Worm (Caenorhabditis elegans): ENCODE results near the gene ppk-3.

ppk-3 gene

DNA sequence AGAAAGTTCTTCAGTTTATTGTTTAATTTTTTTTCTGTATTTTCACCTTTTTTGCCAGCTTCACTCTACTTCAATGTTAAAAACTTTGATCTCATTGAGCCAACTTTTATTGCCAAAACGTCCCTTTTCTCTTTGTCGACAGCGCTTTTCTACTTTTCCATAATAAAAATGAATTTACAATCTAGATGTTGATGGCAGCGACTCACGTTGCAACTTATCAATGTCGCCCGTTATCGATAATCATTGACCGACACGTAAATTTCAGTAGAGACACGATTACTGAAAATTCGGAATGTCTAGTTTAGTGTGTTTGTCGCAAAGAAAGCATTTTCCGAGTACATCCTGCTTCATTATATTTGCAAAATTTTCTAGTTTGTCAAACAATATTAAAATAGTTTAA, 4.3 kb upstream of the ppk-3 start:
- TF ChIP-seq ets-7 (tag; optimal IDR thresholded peaks at IDR 0.05) (no peak), sea-1 (GFP tag; conservative IDR thresholded peaks at IDR 0.05) (no peak), pes-1 (GFP tag; IDR thresholded peaks at IDR 0.05) (no peak), scrt-1 (GFP tag; IDR thresholded peaks at IDR 0.05) (no peak), tbx-11 (GFP tag; IDR thresholded peaks at IDR 0.05) (no peak), ceh-36 (tag; optimal IDR thresholded peaks at IDR 0.05) (no peak), tra-4 (tag; optimal IDR thresholded peaks at IDR 0.05) (no peak)

DNA sequence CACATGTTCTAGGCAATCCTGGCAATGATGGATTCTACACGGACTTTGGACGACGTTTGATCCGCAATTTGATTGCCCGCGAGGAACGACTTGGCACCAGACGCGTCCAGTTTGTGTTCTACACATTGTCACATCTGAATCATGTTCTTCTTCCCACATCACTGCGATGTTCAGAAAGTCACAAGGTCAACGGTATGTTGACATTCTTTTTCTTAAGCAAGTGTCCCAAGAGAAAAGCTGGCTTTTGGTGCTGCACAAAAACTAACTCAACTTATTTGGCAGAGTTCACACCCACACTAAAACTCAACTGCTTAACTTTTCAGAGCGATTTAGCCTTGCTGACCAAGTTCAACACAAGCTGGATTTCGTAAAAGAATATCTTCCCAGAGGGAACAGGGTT, 3.1 kb upstream of the ppk-3 start:
- TF ChIP-seq scrt-1 (GFP tag; IDR thresholded peaks at IDR 0.05) (no peak), B0310.2 (tag; optimal IDR thresholded peaks at IDR 0.05) (no peak), ceh-13 (GFP tag; optimal IDR thresholded peaks at IDR 0.05) (no peak), hmg-4 (GFP tag; optimal IDR thresholded peaks at IDR 0.05) (no peak), hnd-1 (tag; optimal IDR thresholded peaks at IDR 0.05) (no peak)

DNA sequence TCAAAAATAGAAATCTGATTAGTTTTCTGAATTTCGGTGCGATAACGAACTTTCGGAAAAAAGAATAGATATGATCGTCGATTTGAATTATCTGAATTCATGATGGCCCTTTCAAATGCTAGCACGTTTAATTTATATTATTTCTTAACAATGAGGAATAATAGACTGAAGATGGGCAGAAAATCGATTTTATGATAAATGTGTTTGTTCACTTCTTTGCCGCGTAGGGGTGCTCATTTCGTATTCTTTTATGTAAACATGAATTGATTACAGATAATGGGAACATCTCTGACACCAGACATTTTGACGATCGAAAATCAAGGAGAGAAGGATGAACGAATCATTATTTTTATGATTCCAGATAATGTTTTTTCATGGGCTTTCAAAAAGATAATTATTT, 2.0 kb upstream of the ppk-3 start, which contains the start of gene F11C1.9:
TSS of gene F11C1.9 (minus strand) at position 101 of the 400 bp plus-strand sequence.
- TF ChIP-seq ceh-36 (tag; optimal IDR thresholded peaks at IDR 0.05), result no peak
- no peak for TF ChIP-seq hmg-4 (GFP tag; optimal IDR thresholded peaks at IDR 0.05)
- TF ChIP-seq tra-4 (tag; optimal IDR thresholded peaks at IDR 0.05), result no peak
- TF ChIP-seq tbx-37 (GFP tag; conservative IDR thresholded peaks at IDR 0.05), result no peak
- TF ChIP-seq ets-7 (tag; optimal IDR thresholded peaks at IDR 0.05), result no peak
- TF ChIP-seq F13C5.2 (tag; optimal IDR thresholded peaks at IDR 0.05), result no peak
- TF ChIP-seq aly-1 (tag; optimal IDR thresholded peaks at IDR 0.05), result no peak
- no peak for TF ChIP-seq tbx-11 (GFP tag; IDR thresholded peaks at IDR 0.05)
- TF ChIP-seq pes-1 (GFP tag; IDR thresholded peaks at IDR 0.05), result no peak

DNA sequence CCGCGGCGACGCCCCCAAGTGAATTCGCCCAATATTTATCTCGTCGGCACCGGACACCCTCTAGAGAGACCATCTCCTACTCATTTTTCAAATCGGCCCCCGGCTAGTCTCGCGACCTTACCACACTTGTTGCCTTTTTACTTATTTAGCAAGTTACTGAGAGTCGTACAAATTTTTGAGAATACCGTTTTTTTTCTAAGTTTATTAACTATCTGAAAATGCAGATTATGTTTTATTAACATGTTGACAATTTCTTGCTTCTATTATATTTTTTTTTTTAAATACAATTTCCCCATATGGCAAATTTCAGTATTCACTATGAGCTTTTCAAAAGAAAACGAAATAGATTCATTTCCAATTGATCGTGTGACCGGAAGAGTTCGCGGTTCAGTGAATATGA, 1.3 kb upstream of the ppk-3 start, which contains the start of the genes F11C1.4 and F11C1.10:
TSS of gene F11C1.4 (plus strand) at position 301 of the 400 bp plus-strand sequence.
TSS of gene F11C1.10 (plus strand) at position 309 of the 400 bp plus-strand sequence.
- no peak for TF ChIP-seq B0310.2 (tag; optimal IDR thresholded peaks at IDR 0.05)
- no peak for TF ChIP-seq tbx-37 (GFP tag; conservative IDR thresholded peaks at IDR 0.05)
- TF ChIP-seq tbx-11 (GFP tag; IDR thresholded peaks at IDR 0.05), result no peak
- no peak for TF ChIP-seq hmbx-1 (tag; optimal IDR thresholded peaks at IDR 0.05)
- TF ChIP-seq F13C5.2 (tag; optimal IDR thresholded peaks at IDR 0.05), result no peak
- TF ChIP-seq tra-4 (tag; optimal IDR thresholded peaks at IDR 0.05), result no peak
- TF ChIP-seq sea-1 (GFP tag; conservative IDR thresholded peaks at IDR 0.05), result no peak
- TF ChIP-seq flt-1 (GFP tag; IDR thresholded peaks at IDR 0.05), result no peak
- TF ChIP-seq scrt-1 (GFP tag; IDR thresholded peaks at IDR 0.05), result no peak
- TF ChIP-seq hmg-4 (GFP tag; optimal IDR thresholded peaks at IDR 0.05), result no peak

DNA sequence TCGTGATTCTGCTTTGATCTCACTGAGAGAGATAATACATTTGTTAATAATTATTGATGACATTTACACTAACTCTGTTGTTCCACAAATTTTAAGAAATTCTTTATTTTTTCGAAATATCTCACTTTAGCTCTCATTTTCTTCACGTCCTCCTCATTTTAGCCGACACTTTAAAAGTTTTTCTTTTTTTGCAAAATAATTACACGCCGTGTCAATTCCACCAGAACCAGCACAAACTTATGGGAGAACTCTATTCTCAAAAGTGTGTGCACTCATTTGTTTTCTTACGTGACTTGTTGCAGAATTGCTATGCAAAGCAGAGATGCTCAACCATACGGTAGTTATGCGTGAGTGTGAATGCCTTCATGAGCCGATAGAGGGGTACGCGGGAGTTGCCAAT, 10.3 kb downstream of the ppk-3 start, which contains the start of gene frpr-2:
TSS of gene frpr-2 (plus strand) at position 301 of the 400 bp plus-strand sequence.
- TF ChIP-seq aly-1 (tag; optimal IDR thresholded peaks at IDR 0.05), result no peak
- no peak for TF ChIP-seq ceh-36 (tag; optimal IDR thresholded peaks at IDR 0.05)
- TF ChIP-seq tra-4 (tag; optimal IDR thresholded peaks at IDR 0.05), result no peak
- TF ChIP-seq pes-1 (GFP tag; IDR thresholded peaks at IDR 0.05), result no peak
- no peak for TF ChIP-seq ceh-13 (GFP tag; optimal IDR thresholded peaks at IDR 0.05)
- no peak for TF ChIP-seq ama-1 (optimal IDR thresholded peaks at IDR 0.05)

DNA sequence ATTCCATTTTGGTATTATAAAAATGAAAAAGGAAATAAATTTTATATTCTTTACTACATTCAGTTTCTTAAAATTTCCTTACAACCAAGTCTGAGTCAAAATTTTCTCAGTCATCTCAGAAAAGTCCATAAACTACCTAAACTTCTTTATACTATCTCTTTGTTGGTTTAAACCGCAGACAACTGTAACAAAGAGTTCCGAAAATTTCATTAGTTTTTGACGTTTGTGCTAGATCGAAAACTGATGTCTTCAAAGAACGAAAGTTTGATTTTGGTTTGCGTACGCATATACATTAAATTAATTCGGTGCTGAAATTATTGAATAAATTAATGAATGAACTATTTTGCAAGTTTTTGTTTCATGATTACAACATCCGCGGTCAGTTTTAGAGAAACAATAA, 16.5 kb downstream of the ppk-3 start:
- no peak for TF ChIP-seq ceh-13 (GFP tag; optimal IDR thresholded peaks at IDR 0.05)

DNA sequence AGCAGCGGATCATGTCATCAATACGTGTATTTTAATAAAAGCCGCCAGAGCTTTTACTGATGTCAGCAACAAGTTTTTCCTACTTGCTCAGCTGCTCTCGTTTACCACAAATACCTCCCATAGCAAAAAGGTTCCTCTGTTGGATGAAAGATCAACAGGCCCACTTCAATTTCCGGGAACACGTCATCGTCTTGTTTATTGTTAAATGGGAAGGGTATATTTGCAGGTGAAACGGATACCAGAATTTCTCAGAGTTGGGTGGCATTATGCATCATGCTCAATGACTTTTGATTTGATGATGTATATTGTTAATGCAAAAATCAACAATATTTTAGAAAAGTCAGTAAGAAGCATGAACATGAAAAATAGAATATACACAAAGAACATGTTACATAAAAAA, 24.3 kb downstream of the ppk-3 start:
- TF ChIP-seq ama-1 (optimal IDR thresholded peaks at IDR 0.05) (no peak), aly-1 (tag; optimal IDR thresholded peaks at IDR 0.05) (no peak), hnd-1 (tag; optimal IDR thresholded peaks at IDR 0.05) (no peak), hmbx-1 (tag; optimal IDR thresholded peaks at IDR 0.05) (no peak), ceh-36 (tag; optimal IDR thresholded peaks at IDR 0.05) (no peak), scrt-1 (GFP tag; IDR thresholded peaks at IDR 0.05) (no peak), tbx-37 (GFP tag; conservative IDR thresholded peaks at IDR 0.05) (no peak), tra-4 (tag; optimal IDR thresholded peaks at IDR 0.05) (no peak), ceh-13 (GFP tag; optimal IDR thresholded peaks at IDR 0.05) (no peak), B0310.2 (tag; optimal IDR thresholded peaks at IDR 0.05) (no peak), F13C5.2 (tag; optimal IDR thresholded peaks at IDR 0.05) (no peak), tbx-11 (GFP tag; IDR thresholded peaks at IDR 0.05) (no peak), pes-1 (GFP tag; IDR thresholded peaks at IDR 0.05) (no peak), ets-7 (tag; optimal IDR thresholded peaks at IDR 0.05) (no peak)

DNA sequence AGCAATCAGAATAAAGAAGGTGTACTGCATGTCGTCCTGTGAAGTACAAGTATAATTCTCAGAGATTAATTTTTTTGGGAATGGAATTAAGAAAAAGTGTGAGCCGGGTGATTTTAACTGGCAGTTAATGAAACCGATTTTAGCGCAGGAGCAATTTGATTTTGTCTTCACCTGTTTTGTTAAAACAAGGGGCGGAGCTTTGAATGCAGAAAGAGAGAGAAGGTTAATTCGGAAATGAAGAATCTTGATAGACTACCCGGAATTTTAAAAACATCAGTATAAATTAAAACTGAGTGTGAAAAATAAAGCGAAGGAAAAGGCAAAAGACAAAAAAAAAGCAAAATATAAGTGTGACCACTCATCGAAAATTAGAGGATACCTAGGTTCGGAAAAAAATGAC, 28.9 kb downstream of the ppk-3 start, which contains the start of gene C05E7.3:
TSS of gene C05E7.3 (minus strand) at position 101 of the 400 bp plus-strand sequence.
- TF ChIP-seq ama-1 (optimal IDR thresholded peaks at IDR 0.05) (no peak), aly-1 (tag; optimal IDR thresholded peaks at IDR 0.05) (no peak), hmg-4 (GFP tag; optimal IDR thresholded peaks at IDR 0.05) (no peak), pes-1 (GFP tag; IDR thresholded peaks at IDR 0.05) (no peak), hmbx-1 (tag; optimal IDR thresholded peaks at IDR 0.05) (no peak), ceh-13 (GFP tag; optimal IDR thresholded peaks at IDR 0.05) (no peak), hnd-1 (tag; optimal IDR thresholded peaks at IDR 0.05) (no peak), B0310.2 (tag; optimal IDR thresholded peaks at IDR 0.05) (no peak), sea-1 (GFP tag; conservative IDR thresholded peaks at IDR 0.05) (no peak), ets-7 (tag; optimal IDR thresholded peaks at IDR 0.05) (no peak)

DNA sequence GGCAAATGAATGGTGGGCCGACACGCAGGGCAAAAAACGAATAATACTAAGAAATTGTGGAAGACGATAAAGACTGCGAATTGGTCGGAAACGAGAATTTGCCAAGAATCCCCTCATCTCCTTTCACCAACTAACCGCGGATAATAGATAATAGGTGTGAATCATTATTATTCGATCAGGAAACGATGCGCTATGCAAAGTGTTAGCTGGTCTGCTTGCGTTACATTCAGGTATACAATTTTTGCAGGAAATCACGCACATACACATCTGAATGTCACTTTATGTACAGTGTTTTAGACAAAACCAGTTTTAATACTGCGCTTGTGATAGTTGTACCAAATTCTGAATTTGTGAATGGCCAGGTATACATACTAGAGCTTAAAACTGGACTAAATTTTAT, 30.8 kb downstream of the ppk-3 start:
- TF ChIP-seq sea-1 (GFP tag; conservative IDR thresholded peaks at IDR 0.05) (no peak), hnd-1 (tag; optimal IDR thresholded peaks at IDR 0.05) (no peak), pes-1 (GFP tag; IDR thresholded peaks at IDR 0.05) (no peak), ama-1 (optimal IDR thresholded peaks at IDR 0.05) (no peak), tra-4 (tag; optimal IDR thresholded peaks at IDR 0.05) (no peak), F13C5.2 (tag; optimal IDR thresholded peaks at IDR 0.05) (no peak), hmg-4 (GFP tag; optimal IDR thresholded peaks at IDR 0.05) (no peak), hmbx-1 (tag; optimal IDR thresholded peaks at IDR 0.05) (no peak), ets-7 (tag; optimal IDR thresholded peaks at IDR 0.05) (no peak), ceh-36 (tag; optimal IDR thresholded peaks at IDR 0.05) (no peak), ceh-13 (GFP tag; optimal IDR thresholded peaks at IDR 0.05) (no peak), scrt-1 (GFP tag; IDR thresholded peaks at IDR 0.05) (no peak), aly-1 (tag; optimal IDR thresholded peaks at IDR 0.05) (no peak), flt-1 (GFP tag; IDR thresholded peaks at IDR 0.05) (no peak)
